Worm (Caenorhabditis elegans) whole organism, L3 larva: ENCODE results near the gene fic-1.

Experiments
- R02D3.7 ChIP-seq: fragments of 150-350 bp; optimal IDR thresholded peaks from 2 replicates; lab custom pipeline; 2014; ENCODE audit warnings: missing biosample characterization, missing genetic modification characterization
- ZK546.5 ChIP-seq: sonication (generic microtip); optimal IDR thresholded peaks from 2 replicates; lab custom pipeline; 2017; ENCODE audit warnings: missing biosample characterization, missing genetic modification characterization
- aly-2 ChIP-seq: fragments of 150-350 bp; optimal IDR thresholded peaks from 2 replicates; lab custom pipeline; 2014; ENCODE audit warnings: missing biosample characterization, missing genetic modification characterization
- ama-1 ChIP-seq: fragments of 150-350 bp; optimal IDR thresholded peaks from 2 replicates; lab custom pipeline; 2018
- ceh-16 ChIP-seq: sonication (generic microtip); optimal IDR thresholded peaks from 2 replicates; lab custom pipeline; 2017; ENCODE audit warnings: missing biosample characterization, missing genetic modification characterization
- ceh-28 ChIP-seq: fragments of 150-350 bp; optimal IDR thresholded peaks from 2 replicates; lab custom pipeline; 2014; ENCODE audit warnings: missing biosample characterization, missing genetic modification reagents, missing genetic modification characterization
- ceh-82 ChIP-seq: fragments of 150-350 bp; optimal IDR thresholded peaks from 2 replicates; lab custom pipeline; 2014; ENCODE audit warnings: missing biosample characterization, missing genetic modification characterization
- ceh-9 ChIP-seq: sonication (generic microtip); optimal IDR thresholded peaks from 2 replicates; lab custom pipeline; 2018; ENCODE audit warnings: missing biosample characterization, missing genetic modification characterization
- daf-12 ChIP-seq: fragments of 150-350 bp; optimal IDR thresholded peaks from 2 replicates; lab custom pipeline; 2014; ENCODE audit warnings: missing biosample characterization, missing genetic modification reagents, missing genetic modification characterization
- egl-27 ChIP-seq: sonication (generic microtip); optimal IDR thresholded peaks from 4 replicates; lab custom pipeline; 2017; ENCODE audit warnings: missing biosample characterization, missing genetic modification reagents, missing genetic modification characterization
- egl-5 ChIP-seq: fragments of 150-350 bp; optimal IDR thresholded peaks from 2 replicates; lab custom pipeline; 2017; ENCODE audit warnings: missing biosample characterization, missing genetic modification reagents, missing genetic modification characterization, inconsistent platforms
- elt-1 ChIP-seq: fragments of 150-350 bp; optimal IDR thresholded peaks from 2 replicates; lab custom pipeline; 2014; ENCODE audit warnings: missing biosample characterization, missing genetic modification characterization
- elt-2 ChIP-seq: sonication (generic microtip); optimal IDR thresholded peaks from 2 replicates; lab custom pipeline; 2016; ENCODE audit warnings: missing genetic modification reagents, mild to moderate bottlenecking, missing genetic modification characterization, missing compliant biosample characterization
- elt-3 ChIP-seq, 3 experiments: fragments of 150-350 bp in 1 of 3; sonication (generic microtip) in 2 of 3; optimal IDR thresholded peaks; 2 replicates in 2 of 3; 4 replicates in 1 of 3; lab custom pipeline; 2014 to 2017; ENCODE audit warnings: missing biosample characterization in 3 of 3, missing genetic modification characterization in 3 of 3
- eor-1 ChIP-seq, 2 experiments: fragments of 150-350 bp; optimal IDR thresholded peaks; 2 replicates each; lab custom pipeline; 2014 to 2018; ENCODE audit warnings: missing biosample characterization in 2 of 2, missing genetic modification characterization in 2 of 2
- fkh-10 ChIP-seq: sonication (generic microtip); optimal IDR thresholded peaks from 2 replicates; lab custom pipeline; 2017; ENCODE audit warnings: missing biosample characterization, missing genetic modification reagents, missing genetic modification characterization
- fkh-2 ChIP-seq: fragments of 150-350 bp; optimal IDR thresholded peaks from 2 replicates; lab custom pipeline; 2014; ENCODE audit warnings: missing biosample characterization, missing genetic modification reagents, missing genetic modification characterization
- fos-1 ChIP-seq: fragments of 150-350 bp; optimal IDR thresholded peaks from 2 replicates; lab custom pipeline; 2014; ENCODE audit warnings: missing biosample characterization, missing genetic modification characterization
- hmg-11 ChIP-seq: sonication (generic microtip); optimal IDR thresholded peaks from 2 replicates; lab custom pipeline; 2016; ENCODE audit warnings: missing genetic modification characterization, missing compliant biosample characterization
- jun-1 ChIP-seq: fragments of 150-350 bp; optimal IDR thresholded peaks from 2 replicates; lab custom pipeline; 2014; ENCODE audit warnings: missing biosample characterization, missing genetic modification reagents, missing genetic modification characterization
- lin-15B ChIP-seq: fragments of 150-350 bp; optimal IDR thresholded peaks from 2 replicates; lab custom pipeline; 2014; ENCODE audit warnings: missing biosample characterization, missing genetic modification characterization
- lin-39 ChIP-seq: fragments of 150-350 bp; optimal IDR thresholded peaks from 2 replicates; lab custom pipeline; 2018; ENCODE audit warnings: missing biosample characterization, missing genetic modification reagents, missing genetic modification characterization
- lsy-12 ChIP-seq: sonication (generic microtip); optimal IDR thresholded peaks from 2 replicates; lab custom pipeline; 2016; ENCODE audit warnings: mild to moderate bottlenecking, missing genetic modification characterization, missing compliant biosample characterization
- mdl-1 ChIP-seq: fragments of 150-350 bp; optimal IDR thresholded peaks from 2 replicates; lab custom pipeline; 2014; ENCODE audit warnings: missing biosample characterization, missing genetic modification characterization
- mml-1 ChIP-seq: fragments of 150-350 bp; sonication (generic microtip); optimal IDR thresholded peaks from 3 replicates; lab custom pipeline; 2014; ENCODE audit warnings: missing biosample characterization, missing genetic modification characterization
- nfya-1 ChIP-seq: sonication (generic microtip); optimal IDR thresholded peaks from 2 replicates; lab custom pipeline; 2017; ENCODE audit warnings: missing genetic modification characterization, mild to moderate bottlenecking, missing compliant biosample characterization, antibody characterized with exemption, moderate library complexity; ENCODE audit not compliant: insufficient read depth
- nhr-11 ChIP-seq: fragments of 150-350 bp; optimal IDR thresholded peaks from 2 replicates; lab custom pipeline; 2014; ENCODE audit warnings: missing biosample characterization, missing genetic modification characterization
- nhr-12 ChIP-seq: fragments of 150-350 bp; optimal IDR thresholded peaks from 2 replicates; lab custom pipeline; 2014; ENCODE audit warnings: missing biosample characterization, missing genetic modification characterization
- nhr-23 ChIP-seq: fragments of 150-350 bp; optimal IDR thresholded peaks from 2 replicates; lab custom pipeline; 2014; ENCODE audit warnings: missing biosample characterization, missing genetic modification reagents, missing genetic modification characterization
- nhr-237 ChIP-seq: fragments of 150-350 bp; optimal IDR thresholded peaks from 2 replicates; lab custom pipeline; 2014; ENCODE audit warnings: missing biosample characterization, missing genetic modification characterization
- nhr-25 ChIP-seq: sonication (generic microtip); optimal IDR thresholded peaks from 2 replicates; lab custom pipeline; 2017; ENCODE audit warnings: missing biosample characterization, missing genetic modification characterization
- nhr-28 ChIP-seq: fragments of 150-350 bp; optimal IDR thresholded peaks from 2 replicates; lab custom pipeline; 2014; ENCODE audit warnings: missing biosample characterization, missing genetic modification characterization
- nhr-43 ChIP-seq: sonication (generic microtip); optimal IDR thresholded peaks from 2 replicates; lab custom pipeline; 2016; ENCODE audit warnings: mild to moderate bottlenecking, missing genetic modification characterization, missing compliant biosample characterization; ENCODE audit not compliant: poor library complexity, severe bottlenecking
- nhr-67 ChIP-seq: fragments of 150-350 bp; optimal IDR thresholded peaks from 2 replicates; lab custom pipeline; 2014; ENCODE audit warnings: missing biosample characterization, missing genetic modification characterization
- nhr-76 ChIP-seq: fragments of 150-350 bp; sonication (generic microtip); optimal IDR thresholded peaks from 5 replicates; lab custom pipeline; 2014; ENCODE audit warnings: missing biosample characterization, missing genetic modification characterization
- nhr-77 ChIP-seq: fragments of 150-350 bp; optimal IDR thresholded peaks from 2 replicates; lab custom pipeline; 2014; ENCODE audit warnings: missing biosample characterization, missing genetic modification characterization
- pha-4 ChIP-seq: fragments of 150-350 bp; optimal IDR thresholded peaks from 2 replicates; lab custom pipeline; 2014; ENCODE audit warnings: missing biosample characterization, missing genetic modification reagents, missing genetic modification characterization
- pqm-1 ChIP-seq: fragments of 150-350 bp; optimal IDR thresholded peaks from 2 replicates; lab custom pipeline; 2017; ENCODE audit warnings: missing biosample characterization, missing genetic modification characterization, inconsistent platforms
- sea-2 ChIP-seq: fragments of 150-350 bp; sonication (generic microtip); optimal IDR thresholded peaks from 4 replicates; lab custom pipeline; 2014; ENCODE audit warnings: missing biosample characterization, missing genetic modification reagents, missing genetic modification characterization
- skn-1 ChIP-seq: fragments of 150-350 bp; optimal IDR thresholded peaks from 2 replicates; lab custom pipeline; 2014; ENCODE audit warnings: missing biosample characterization, missing genetic modification characterization
- snpc-4 ChIP-seq: fragments of 150-350 bp; optimal IDR thresholded peaks from 2 replicates; lab custom pipeline; 2014; ENCODE audit warnings: missing biosample characterization, missing genetic modification characterization
- tbx-2 ChIP-seq: sonication (generic microtip); optimal IDR thresholded peaks from 2 replicates; lab custom pipeline; 2016; ENCODE audit warnings: mild to moderate bottlenecking, missing genetic modification characterization, missing compliant biosample characterization
- unc-39 ChIP-seq: sonication (generic microtip); optimal IDR thresholded peaks from 4 replicates; lab custom pipeline; 2017; ENCODE audit warnings: missing biosample characterization, missing genetic modification characterization
- unc-62 ChIP-seq: fragments of 150-350 bp; sonication (generic microtip); optimal IDR thresholded peaks from 4 replicates; lab custom pipeline; 2014; ENCODE audit warnings: missing biosample characterization, missing genetic modification reagents, missing genetic modification characterization
- zag-1 ChIP-seq: fragments of 150-350 bp; optimal IDR thresholded peaks from 2 replicates; lab custom pipeline; 2014; ENCODE audit warnings: missing biosample characterization, missing genetic modification characterization
- ztf-11 ChIP-seq: fragments of 150-350 bp; optimal IDR thresholded peaks from 2 replicates; lab custom pipeline; 2014; ENCODE audit warnings: missing biosample characterization, missing genetic modification characterization
- ztf-4 ChIP-seq: fragments of 150-350 bp; optimal IDR thresholded peaks from 2 replicates; lab custom pipeline; 2014; ENCODE audit warnings: missing biosample characterization, missing genetic modification characterization

fic-1 gene

DNA sequence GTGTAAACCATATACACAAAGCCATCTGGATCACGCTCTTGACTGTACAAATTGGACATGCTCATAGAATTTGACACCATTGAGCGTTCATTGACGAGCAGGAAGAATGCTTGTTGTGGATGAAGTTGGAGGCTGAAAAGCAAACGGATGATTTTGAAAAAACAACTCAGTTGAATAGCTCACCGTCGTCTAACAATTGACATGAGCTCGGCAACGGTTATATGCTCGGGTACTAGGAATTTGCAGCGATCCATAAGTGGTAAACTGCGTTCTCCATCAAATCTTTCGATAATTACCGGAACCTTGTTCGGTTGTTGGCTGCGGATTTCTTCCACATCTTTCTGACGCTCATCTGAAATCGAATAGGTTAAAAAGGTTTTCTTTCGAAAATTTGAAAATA lies 2.5 kb upstream of the fic-1 start:
- no peak for TF ChIP-seq egl-27
- no peak for TF ChIP-seq fkh-2 (tag; lab: Kevin White, UChicago)
- TF ChIP-seq ama-1 (lab: Kevin White, UChicago) = peak; percentile 68

DNA sequence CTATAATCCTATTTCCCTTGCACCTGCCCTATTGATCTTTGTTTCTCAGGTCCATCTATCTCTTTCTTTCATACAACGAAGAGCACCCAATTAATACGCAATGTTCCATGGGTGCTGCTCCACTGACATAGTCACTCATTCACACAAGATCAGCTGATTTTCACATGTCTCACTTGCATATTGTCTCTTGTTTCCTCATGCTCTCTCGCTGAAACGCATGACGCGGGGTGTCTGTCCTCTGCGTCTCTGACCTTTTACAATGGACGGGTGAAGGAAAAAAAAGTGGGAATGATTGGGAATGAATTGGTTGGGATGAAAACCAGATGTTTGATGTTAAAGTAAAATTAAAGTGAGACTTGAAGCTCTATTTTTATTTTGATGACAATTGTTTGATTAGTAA lies 1.9 kb upstream of the fic-1 start:
- TF ChIP-seq nhr-76 (tag; lab: Kevin White, UChicago) (no peak), nhr-67 (tag; lab: Kevin White, UChicago) (no peak), elt-3 (tag; optimal IDR thresholded peaks at IDR 0.05; lab: Kevin White, UChicago) (peak in 1 of 3 experiments; percentile 17), daf-12 (tag; lab: Kevin White, UChicago) (no peak), zag-1 (tag; lab: Kevin White, UChicago) (no peak), nfya-1 (tag; lab: Kevin White, UChicago) (peak; percentile 90), mml-1 (peak; percentile 81), nhr-11 (tag; lab: Kevin White, UChicago) (no peak), tbx-2 (peak; percentile 56), jun-1 (peak; percentile 75), ceh-9 (no peak), ama-1 (lab: Kevin White, UChicago) (peak; percentile 80), mdl-1 (tag; lab: Kevin White, UChicago) (peak; percentile 60), ceh-28 (tag; lab: Kevin White, UChicago) (peak; percentile 65), lsy-12 (tag; lab: Kevin White, UChicago) (peak; percentile 90), ceh-82 (tag; lab: Kevin White, UChicago) (no peak), nhr-12 (tag; lab: Kevin White, UChicago) (no peak), elt-1 (peak; percentile 32), sea-2 (GFP tag; lab: Kevin White, UChicago) (no peak), unc-39 (no peak), lin-39 (peak; percentile 43), nhr-77 (no peak), fkh-10 (GFP tag; lab: Kevin White, UChicago) (no peak), skn-1 (tag; lab: Kevin White, UChicago) (no peak), fkh-2 (tag; lab: Kevin White, UChicago) (no peak), nhr-237 (no peak), pha-4 (peak; percentile 63), nhr-23 (tag; lab: Kevin White, UChicago) (peak; percentile 80), eor-1 (tag; optimal IDR thresholded peaks at IDR 0.05; lab: Kevin White, UChicago) (peak in 1 of 2 experiments; percentile 32), pqm-1 (tag; lab: Kevin White, UChicago) (peak; percentile 64), egl-27 (peak; percentile 53), unc-62 (peak; percentile 57), R02D3.7 (tag; lab: Kevin White, UChicago) (no peak), lin-15B (tag; lab: Kevin White, UChicago) (peak; percentile 26), elt-2 (peak; percentile 59), ztf-11 (tag; lab: Kevin White, UChicago) (no peak), snpc-4 (tag; lab: Kevin White, UChicago) (peak; percentile 26), ztf-4 (peak; percentile 65), nhr-25 (tag; lab: Kevin White, UChicago) (peak; percentile 40), ceh-16 (tag; lab: Kevin White, UChicago) (no peak), aly-2 (tag; lab: Kevin White, UChicago) (no peak), nhr-43 (tag; lab: Kevin White, UChicago) (peak; percentile 40), fos-1 (tag; lab: Kevin White, UChicago) (no peak), ZK546.5 (tag; lab: Kevin White, UChicago) (no peak), hmg-11 (tag; lab: Kevin White, UChicago) (no peak), egl-5 (peak; percentile 95), nhr-28 (tag; lab: Kevin White, UChicago) (no peak)
